Fruit fly (Drosophila melanogaster) whole organism, adult: ENCODE measurements around the gene CG15765.

Experiments
- CG11617 ChIP-seq: fragments of 200-800 bp; sonication (Bioruptor generic); optimal IDR thresholded peaks from 2 replicates; lab custom pipeline; 2017; ENCODE audit warnings: mild to moderate bottlenecking, missing biosample characterization, missing genetic modification reagents, missing genetic modification characterization
- CG12768 ChIP-seq: fragments of 200-800 bp; sonication (Bioruptor generic); optimal IDR thresholded peaks from 2 replicates; lab custom pipeline; 2017; ENCODE audit warnings: missing biosample characterization, missing genetic modification characterization, mild to moderate bottlenecking, moderate library complexity, missing genetic modification reagents
- CG14711 ChIP-seq: fragments of 200-800 bp; sonication (Bioruptor generic); optimal IDR thresholded peaks from 2 replicates; lab custom pipeline; 2018; ENCODE audit warnings: missing biosample characterization, mild to moderate bottlenecking, missing genetic modification characterization, moderate library complexity
- CG1620 ChIP-seq: fragments of 200-800 bp; sonication (Bioruptor generic); optimal IDR thresholded peaks from 2 replicates; lab custom pipeline; 2016; ENCODE audit warnings: missing biosample characterization, missing genetic modification characterization
- CG33017 ChIP-seq: fragments of 200-800 bp; sonication (Bioruptor generic); optimal IDR thresholded peaks from 2 replicates; lab custom pipeline; 2018; ENCODE audit warnings: missing biosample characterization, mild to moderate bottlenecking, missing genetic modification characterization, moderate library complexity
- CG7045 ChIP-seq: fragments of 200-800 bp; sonication (Bioruptor generic); optimal IDR thresholded peaks from 2 replicates; lab custom pipeline; 2017; ENCODE audit warnings: missing biosample characterization, mild to moderate bottlenecking, missing genetic modification characterization
- Clk ChIP-seq: fragments of 200-800 bp; sonication (Bioruptor generic); optimal IDR thresholded peaks from 2 replicates; lab custom pipeline; 2017; ENCODE audit warnings: missing biosample characterization, missing genetic modification characterization
- Crg-1 ChIP-seq: fragments of 200-800 bp; sonication (Bioruptor generic); optimal IDR thresholded peaks from 2 replicates; lab custom pipeline; 2016; ENCODE audit warnings: missing biosample characterization, missing genetic modification characterization
- Mnt ChIP-seq: fragments of 200-800 bp; sonication (Bioruptor generic); optimal IDR thresholded peaks from 2 replicates; lab custom pipeline; 2016; ENCODE audit warnings: missing biosample characterization, mild to moderate bottlenecking, missing genetic modification characterization
- bab1 ChIP-seq: fragments of 200-800 bp; sonication (Bioruptor generic); optimal IDR thresholded peaks from 3 replicates; lab custom pipeline; 2019; ENCODE audit warnings: missing biosample characterization, mild to moderate bottlenecking, missing genetic modification characterization, moderate library complexity
- cic ChIP-seq: fragments of 200-800 bp; sonication (Bioruptor generic); optimal IDR thresholded peaks from 2 replicates; lab custom pipeline; 2017; ENCODE audit warnings: missing biosample characterization, mild to moderate bottlenecking, missing genetic modification characterization, moderate library complexity
- ovo ChIP-seq: fragments of 200-800 bp; sonication (Bioruptor generic); optimal IDR thresholded peaks from 2 replicates; lab custom pipeline; 2016; ENCODE audit warnings: missing biosample characterization, missing genetic modification characterization
- tj ChIP-seq: fragments of 200-800 bp; sonication (Bioruptor generic); optimal IDR thresholded peaks from 3 replicates; lab custom pipeline; 2017; ENCODE audit warnings: missing biosample characterization, mild to moderate bottlenecking, missing genetic modification characterization, moderate library complexity
- toe ChIP-seq: fragments of 200-800 bp; sonication (Bioruptor generic); optimal IDR thresholded peaks from 2 replicates; lab custom pipeline; 2016; ENCODE audit warnings: missing biosample characterization, missing genetic modification characterization

dm6 chrX:5768602-5769251 lies 49.6 kb upstream of the CG15765 start:
- TF ChIP-seq CG14711 (no peak), toe (GFP tag; lab: Kevin White, UChicago) (no peak), Clk (GFP tag; lab: Kevin White, UChicago) (no peak), Mnt (GFP tag; lab: Kevin White, UChicago) (no peak), ovo (no peak), CG33017 (no peak), tj (GFP tag; lab: Kevin White, UChicago) (no peak), CG1620 (GFP tag; lab: Kevin White, UChicago) (no peak), CG12768 (GFP tag; lab: Kevin White, UChicago) (no peak), CG11617 (no peak), bab1 (GFP tag; lab: Kevin White, UChicago) (no peak), CG7045 (GFP tag; lab: Kevin White, UChicago) (no peak), Crg-1 (GFP tag; lab: Kevin White, UChicago) (no peak), cic (GFP tag; lab: Kevin White, UChicago) (no peak)
